Fruit fly (Drosophila melanogaster) whole organism: ENCODE data around the gene Adhr.

Source experiments
- CG8478 ChIP-seq: fragments of >200 bp; optimal IDR thresholded peaks from 2 replicates; lab custom pipeline; 2018; ENCODE audit warnings: inconsistent platforms
- Dll ChIP-seq: fragments of >200 bp; optimal IDR thresholded peaks from 2 replicates; lab custom pipeline; 2017
- EcR ChIP-seq, 2 experiments: fragments of >200 bp; optimal IDR thresholded peaks; 2 replicates each; lab custom pipeline; 2017; ENCODE audit warnings: missing biosample characterization in 2 of 2, missing genetic modification characterization in 2 of 2, missing genetic modification reagents in 2 of 2
- pan ChIP-seq: fragments of >200 bp; optimal IDR thresholded peaks from 2 replicates; lab custom pipeline; 2017
- psq ChIP-seq: fragments of >200 bp; optimal IDR thresholded peaks from 2 replicates; lab custom pipeline; 2017
- usp ChIP-seq: fragments of >200 bp; optimal IDR thresholded peaks from 2 replicates; lab custom pipeline; 2017; ENCODE audit warnings: missing biosample characterization, missing genetic modification characterization, mixed read lengths

Adhr gene

dm6 chr2L:14588134-14588533, 27.2 kb upstream of the Adhr start, which contains the start of gene CG42680:
Gene CG42680 (minus strand): TSS chr2L:14588234.
- TF ChIP-seq EcR (GFP tag; optimal IDR thresholded peaks at IDR 0.05; lab: Kevin White, UChicago) = no peak
- TF ChIP-seq CG8478 (lab: Kevin White, UChicago) = no peak
- TF ChIP-seq usp (GFP tag; lab: Kevin White, UChicago) = no peak
- no peak for TF ChIP-seq Dll (lab: Kevin White, UChicago)
- no peak for TF ChIP-seq psq (lab: Kevin White, UChicago)
- no peak for TF ChIP-seq pan

dm6 chr2L:14588615-14589247, 26.6 kb upstream of the Adhr start:
- no peak for TF ChIP-seq pan
- no peak for TF ChIP-seq CG8478 (lab: Kevin White, UChicago)
- no peak for TF ChIP-seq EcR (GFP tag; optimal IDR thresholded peaks at IDR 0.05; lab: Kevin White, UChicago)
- no peak for TF ChIP-seq Dll (lab: Kevin White, UChicago)
- TF ChIP-seq usp (GFP tag; lab: Kevin White, UChicago) = no peak
- TF ChIP-seq psq (lab: Kevin White, UChicago) = no peak

DNA sequence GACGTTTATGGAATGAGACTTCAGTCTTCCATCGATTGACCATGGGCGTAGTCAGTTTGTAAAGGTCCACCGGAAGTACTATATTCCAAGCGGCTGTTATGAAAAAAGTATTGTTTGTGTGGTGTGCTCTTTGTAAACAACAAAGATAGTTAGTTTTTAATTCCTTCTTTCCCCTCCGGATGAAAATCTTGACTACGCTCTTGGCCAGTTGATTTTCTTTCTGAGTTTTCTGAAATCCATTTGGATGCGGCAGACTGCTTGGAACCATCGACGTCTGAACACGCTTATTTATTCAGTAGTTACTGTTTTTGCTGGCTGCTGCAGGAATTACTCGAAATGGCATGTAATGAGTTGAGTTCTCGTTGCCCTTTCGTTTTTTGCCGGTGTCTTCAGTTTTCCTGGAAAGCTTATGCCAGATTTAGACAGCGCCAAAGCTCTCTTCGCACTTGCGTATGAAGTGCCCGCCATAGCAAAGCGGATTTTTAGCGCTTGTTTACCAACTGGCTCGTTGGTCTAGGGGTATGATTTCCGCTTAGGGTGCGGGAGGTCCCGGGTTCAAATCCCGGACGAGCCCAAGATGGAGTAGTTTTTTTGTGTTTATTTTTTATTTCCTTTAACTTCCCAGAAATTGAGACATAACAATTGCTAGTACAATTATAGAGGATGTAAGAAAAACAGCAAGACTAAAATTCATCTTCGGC, 16.8 kb upstream of the Adhr start:
- TF ChIP-seq usp (GFP tag; lab: Kevin White, UChicago) (no peak), CG8478 (lab: Kevin White, UChicago) (no peak), EcR (GFP tag; optimal IDR thresholded peaks at IDR 0.05; lab: Kevin White, UChicago) (no peak), psq (lab: Kevin White, UChicago) (no peak), Dll (lab: Kevin White, UChicago) (no peak), pan (no peak)

dm6 chr2L:14599058-14599789, 16.1 kb upstream of the Adhr start:
- TF ChIP-seq EcR (GFP tag; optimal IDR thresholded peaks at IDR 0.05; lab: Kevin White, UChicago) = no peak
- TF ChIP-seq Dll (lab: Kevin White, UChicago) = no peak
- TF ChIP-seq psq (lab: Kevin White, UChicago) = no peak
- TF ChIP-seq CG8478 (lab: Kevin White, UChicago) = no peak

DNA sequence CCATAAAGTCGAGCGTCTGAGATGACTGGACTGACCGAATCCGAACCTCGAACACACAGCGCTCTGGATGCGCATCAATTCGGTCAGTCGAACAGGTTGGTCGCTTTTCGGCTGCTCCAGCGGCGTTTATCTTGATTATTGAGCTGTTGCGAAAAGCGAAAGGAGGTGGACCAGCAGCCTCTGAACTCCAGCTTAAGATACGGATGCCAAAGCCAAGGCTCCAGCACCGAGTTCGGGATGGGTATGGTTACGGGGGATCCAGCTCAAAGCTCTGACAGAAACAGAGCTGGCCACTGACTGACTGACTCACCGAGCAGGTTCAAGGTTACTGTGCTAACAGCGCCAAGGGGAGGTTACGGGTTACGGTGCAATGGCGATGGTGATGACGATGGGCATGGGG, 9.2 kb upstream of the Adhr start:
- TF ChIP-seq CG8478 (lab: Kevin White, UChicago) = no peak
- no peak for TF ChIP-seq pan
- TF ChIP-seq EcR (GFP tag; optimal IDR thresholded peaks at IDR 0.05; lab: Kevin White, UChicago) = no peak
- no peak for TF ChIP-seq Dll (lab: Kevin White, UChicago)
- no peak for TF ChIP-seq usp (GFP tag; lab: Kevin White, UChicago)
- no peak for TF ChIP-seq psq (lab: Kevin White, UChicago)

- TF ChIP-seq usp (GFP tag; lab: Kevin White, UChicago) = no peak
These were observed 3.9 kb upstream of the Adhr start for dm6 chr2L:14611358-14612037.

dm6 chr2L:14612998-14613955, 2.1 kb upstream of the Adhr start:
- TF ChIP-seq pan = no peak

- TF ChIP-seq EcR (GFP tag; optimal IDR thresholded peaks at IDR 0.05; lab: Kevin White, UChicago) = no peak
- TF ChIP-seq CG8478 (lab: Kevin White, UChicago) = no peak
- TF ChIP-seq usp (GFP tag; lab: Kevin White, UChicago) = no peak
- no peak for TF ChIP-seq Dll (lab: Kevin White, UChicago)
- no peak for TF ChIP-seq pan
These were observed 908 bp upstream of the Adhr start for dm6 chr2L:14614444-14614843.

DNA sequence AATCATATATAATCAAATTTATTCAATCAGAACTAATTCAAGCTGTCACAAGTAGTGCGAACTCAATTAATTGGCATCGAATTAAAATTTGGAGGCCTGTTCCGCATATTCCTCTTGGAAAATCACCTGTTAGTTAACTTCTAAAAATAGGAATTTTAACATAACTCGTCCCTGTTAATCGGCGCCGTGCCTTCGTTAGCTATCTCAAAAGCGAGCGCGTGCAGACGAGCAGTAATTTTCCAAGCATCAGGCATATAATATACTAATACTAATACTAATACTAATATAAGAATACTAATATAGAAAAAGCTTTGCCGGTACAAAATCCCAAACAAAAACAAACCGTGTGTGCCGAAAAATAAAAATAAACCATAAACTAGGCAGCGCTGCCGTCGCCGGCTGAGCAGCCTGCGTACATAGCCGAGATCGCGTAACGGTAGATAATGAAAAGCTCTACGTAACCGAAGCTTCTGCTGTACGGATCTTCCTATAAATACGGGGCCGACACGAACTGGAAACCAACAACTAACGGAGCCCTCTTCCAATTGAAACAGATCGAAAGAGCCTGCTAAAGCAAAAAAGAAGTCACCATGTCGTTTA, 497 bp downstream of the Adhr start:
- no peak for TF ChIP-seq Dll (lab: Kevin White, UChicago)

dm6 chr2L:14619602-14620001, 4.2 kb downstream of the Adhr start:
- no peak for TF ChIP-seq EcR (GFP tag; optimal IDR thresholded peaks at IDR 0.05; lab: Kevin White, UChicago)
- no peak for TF ChIP-seq CG8478 (lab: Kevin White, UChicago)
- TF ChIP-seq Dll (lab: Kevin White, UChicago) = no peak

DNA sequence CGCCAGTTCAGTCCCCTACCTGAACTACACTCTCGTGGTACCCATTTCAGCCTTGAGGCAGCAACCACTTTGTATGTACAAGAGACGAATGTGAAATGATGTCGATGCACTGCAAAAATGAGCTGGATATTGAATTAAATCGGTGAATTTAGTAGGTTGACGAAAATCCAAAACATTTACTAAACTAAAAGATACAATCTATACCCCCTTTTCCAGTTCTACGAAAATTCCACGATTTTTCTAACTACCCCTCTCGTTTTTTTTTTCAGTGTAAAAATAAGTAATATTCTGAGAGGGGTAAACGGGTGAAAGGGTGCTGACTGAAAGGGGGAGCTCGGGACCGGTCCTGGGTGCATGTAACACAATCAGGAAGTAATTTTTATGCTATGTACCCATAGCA, 6.8 kb downstream of the Adhr start:
- TF ChIP-seq Dll (lab: Kevin White, UChicago) (no peak), psq (lab: Kevin White, UChicago) (no peak), usp (GFP tag; lab: Kevin White, UChicago) (no peak), EcR (GFP tag; optimal IDR thresholded peaks at IDR 0.05; lab: Kevin White, UChicago) (no peak), pan (no peak), CG8478 (lab: Kevin White, UChicago) (no peak)
